Worm (Caenorhabditis elegans): Measurements from ENCODE around the gene Y110A2AR.1.

DNA sequence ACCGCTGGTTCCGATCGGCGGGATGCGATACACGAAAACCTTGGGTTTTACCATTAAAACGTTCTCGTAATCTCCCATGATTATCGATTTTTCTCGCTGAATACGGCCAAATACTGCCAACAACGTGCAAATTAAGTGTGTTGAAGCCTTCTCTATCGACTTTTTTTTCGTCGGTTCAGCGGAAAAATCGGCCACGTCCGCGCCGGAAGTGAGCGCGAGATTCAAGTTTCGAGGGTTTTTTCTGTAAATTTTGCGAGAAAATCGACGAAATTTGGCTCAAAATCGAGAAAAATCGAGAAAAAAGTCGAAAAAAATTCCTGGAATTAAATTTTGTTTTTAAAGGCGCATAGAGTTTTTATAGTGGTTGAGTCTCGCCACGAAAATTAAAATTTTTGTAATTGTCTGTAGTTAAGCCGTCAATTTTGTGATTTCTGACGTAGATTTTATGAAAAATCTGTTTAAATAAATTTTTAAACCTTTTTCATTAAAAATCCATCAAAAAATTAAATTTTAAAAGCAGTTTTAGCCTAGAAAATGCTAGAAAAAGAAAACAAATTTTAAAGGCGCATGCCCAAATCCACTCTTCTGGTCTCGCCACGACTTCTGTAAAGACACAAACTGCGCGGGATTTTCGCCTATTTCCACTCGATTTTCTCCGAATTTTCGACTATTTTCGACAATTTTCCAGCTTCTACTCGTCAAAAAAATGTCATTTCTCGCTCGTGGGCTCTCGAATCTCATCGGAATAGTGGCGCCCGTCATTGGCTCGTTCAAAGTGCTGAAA lies at the start of gene Y110A2AR.1, which contains the start of gene ncap-1:
- TF ChIP-seq lin-11 (tag; optimal IDR thresholded peaks at IDR 0.05) (no peak), ceh-22 (tag; optimal IDR thresholded peaks at IDR 0.05) (no peak), pha-4 (tag; optimal IDR thresholded peaks at IDR 0.05) (no peak), elt-2 (tag; optimal IDR thresholded peaks at IDR 0.05) (no peak), nhr-232 (tag; optimal IDR thresholded peaks at IDR 0.05) (no peak), syd-9 (tag; optimal IDR thresholded peaks at IDR 0.05) (no peak), F13H6.1 (tag; optimal IDR thresholded peaks at IDR 0.05) (no peak), ceh-9 (tag; optimal IDR thresholded peaks at IDR 0.05) (no peak), K02D7.2 (tag; optimal IDR thresholded peaks at IDR 0.05) (no peak)
